Worm (Caenorhabditis elegans) whole organism, L1 larva: ENCODE results near the gene F21D5.3.

Source experiments
- C04F5.9 ChIP-seq: sonication (generic microtip); optimal IDR thresholded peaks from 2 replicates; lab custom pipeline; 2016; ENCODE audit warnings: missing genetic modification characterization, missing compliant biosample characterization
- C16A3.4 ChIP-seq: fragments of 150-350 bp; optimal IDR thresholded peaks from 2 replicates; lab custom pipeline; 2014; ENCODE audit warnings: missing biosample characterization, missing genetic modification characterization
- C34B4.2 ChIP-seq: sonication (generic microtip); optimal IDR thresholded peaks from 2 replicates; lab custom pipeline; 2017; ENCODE audit warnings: mild to moderate bottlenecking, missing genetic modification characterization, missing compliant biosample characterization
- alr-1 ChIP-seq: fragments of 200-800 bp; sonication (Bioruptor generic); optimal IDR thresholded peaks from 2 replicates; lab custom pipeline; 2018; ENCODE audit warnings: borderline replicate concordance, mild to moderate bottlenecking, missing genetic modification characterization, missing compliant biosample characterization
- aly-2 ChIP-seq: fragments of 150-350 bp; optimal IDR thresholded peaks from 2 replicates; lab custom pipeline; 2014; ENCODE audit warnings: missing biosample characterization, missing genetic modification characterization
- ceh-63 ChIP-seq: fragments of 200-800 bp; sonication (Bioruptor generic); optimal IDR thresholded peaks from 2 replicates; lab custom pipeline; 2018; ENCODE audit warnings: mild to moderate bottlenecking, missing genetic modification characterization, missing compliant biosample characterization
- ceh-8 ChIP-seq: fragments of 200-800 bp; sonication (Bioruptor generic); optimal IDR thresholded peaks from 2 replicates; lab custom pipeline; 2018; ENCODE audit warnings: mild to moderate bottlenecking, missing genetic modification characterization, moderate library complexity, missing compliant biosample characterization
- ceh-82 ChIP-seq, 3 experiments: fragments of 150-350 bp in 1 of 3; sonication (generic microtip) in 2 of 3; optimal IDR thresholded peaks; 2 replicates each; lab custom pipeline; 2014 to 2017; ENCODE audit warnings: missing biosample characterization in 3 of 3, missing genetic modification characterization in 3 of 3
- ces-1 ChIP-seq: fragments of 150-350 bp; optimal IDR thresholded peaks from 2 replicates; lab custom pipeline; 2014; ENCODE audit warnings: missing biosample characterization, missing genetic modification reagents, missing genetic modification characterization
- dsc-1 ChIP-seq: sonication (generic microtip); optimal IDR thresholded peaks from 2 replicates; lab custom pipeline; 2016; ENCODE audit warnings: mild to moderate bottlenecking, missing genetic modification characterization, missing compliant biosample characterization
- efl-1 ChIP-seq, 4 experiments: fragments of 150-350 bp; optimal IDR thresholded peaks in 3 of 4; peaks in 1 of 4; 1 replicate in 1 of 4; 2 replicates in 3 of 4; lab custom pipeline; 2014; ENCODE audit warnings: missing biosample characterization in 2 of 4, missing genetic modification characterization in 2 of 4, missing genetic modification reagents in 2 of 4
- efl-3 ChIP-seq: fragments of 200-800 bp; sonication (Bioruptor generic); optimal IDR thresholded peaks from 2 replicates; lab custom pipeline; 2018; ENCODE audit warnings: mild to moderate bottlenecking, missing genetic modification characterization, missing compliant biosample characterization
- egl-13 ChIP-seq: sonication (generic microtip); optimal IDR thresholded peaks from 2 replicates; lab custom pipeline; 2016; ENCODE audit warnings: missing genotype, missing genetic modification reagents, missing genetic modification characterization, missing compliant biosample characterization
- elt-3 ChIP-seq, 6 experiments: fragments of 150-350 bp in 1 of 6; sonication (generic microtip); optimal IDR thresholded peaks; 2 replicates each; lab custom pipeline; 2017 to 2018; ENCODE audit warnings: missing biosample characterization in 6 of 6, missing genetic modification characterization in 6 of 6, inconsistent platforms in 1 of 6
- ets-5 ChIP-seq: fragments of 200-800 bp; sonication (Bioruptor generic); IDR thresholded peaks from 2 replicates; pipeline ENCODE4 v1.3.6; 2022; ENCODE audit warnings: missing genetic modification characterization, missing compliant biosample characterization
- fkh-10 ChIP-seq: sonication (generic microtip); optimal IDR thresholded peaks from 2 replicates; lab custom pipeline; 2017; ENCODE audit warnings: missing biosample characterization, missing genetic modification reagents, missing genetic modification characterization
- fkh-8 ChIP-seq: sonication (generic microtip); optimal IDR thresholded peaks from 2 replicates; lab custom pipeline; 2016; ENCODE audit warnings: mild to moderate bottlenecking, missing genetic modification characterization, missing compliant biosample characterization
- fos-1 ChIP-seq: fragments of 150-350 bp; optimal IDR thresholded peaks from 2 replicates; lab custom pipeline; 2014; ENCODE audit warnings: missing biosample characterization, missing genetic modification characterization
- irx-1 ChIP-seq: sonication (generic microtip); optimal IDR thresholded peaks from 2 replicates; lab custom pipeline; 2016; ENCODE audit warnings: missing genetic modification characterization, missing compliant biosample characterization
- isw-1 ChIP-seq: fragments of 200-800 bp; sonication (Bioruptor generic); IDR thresholded peaks from 2 replicates; pipeline ENCODE4 v1.3.6; 2022; ENCODE audit warnings: missing genetic modification characterization, missing compliant biosample characterization
- lin-35 ChIP-seq, 2 experiments: fragments of 150-350 bp; optimal IDR thresholded peaks; 2 replicates each; lab custom pipeline; 2014; ENCODE audit warnings: missing biosample characterization in 2 of 2, missing genetic modification characterization in 2 of 2, missing genetic modification reagents in 2 of 2
- lin-39 ChIP-seq: fragments of 150-350 bp; optimal IDR thresholded peaks from 2 replicates; lab custom pipeline; 2014; ENCODE audit warnings: missing biosample characterization, missing genetic modification reagents, missing genetic modification characterization
- lir-3 ChIP-seq: sonication (generic microtip); optimal IDR thresholded peaks from 2 replicates; lab custom pipeline; 2016; ENCODE audit warnings: mild to moderate bottlenecking, missing genetic modification characterization, moderate library complexity, missing compliant biosample characterization; ENCODE audit not compliant: poor library complexity
- lsy-2 ChIP-seq, 2 experiments: fragments of 150-350 bp; optimal IDR thresholded peaks; 2 replicates each; lab custom pipeline; 2014; ENCODE audit warnings: missing biosample characterization in 2 of 2, missing genetic modification characterization in 2 of 2
- mab-9 ChIP-seq: fragments of 200-800 bp; sonication (Bioruptor generic); IDR thresholded peaks from 2 replicates; pipeline ENCODE4 v1.3.6; 2022; ENCODE audit warnings: missing genetic modification reagents, missing genetic modification characterization, missing compliant biosample characterization
- mef-2 ChIP-seq: fragments of 150-350 bp; optimal IDR thresholded peaks from 2 replicates; lab custom pipeline; 2014; ENCODE audit warnings: missing biosample characterization, missing genetic modification characterization
- nhr-19 ChIP-seq: fragments of 200-800 bp; sonication (Bioruptor generic); conservative IDR thresholded peaks from 2 replicates; pipeline ENCODE4 v1.3.6; 2022; ENCODE audit warnings: missing genetic modification characterization, missing compliant biosample characterization
- nhr-20 ChIP-seq: sonication (generic microtip); optimal IDR thresholded peaks from 2 replicates; lab custom pipeline; 2016; ENCODE audit warnings: mild to moderate bottlenecking, missing genetic modification characterization, missing compliant biosample characterization
- nhr-237 ChIP-seq: fragments of 150-350 bp; optimal IDR thresholded peaks from 2 replicates; lab custom pipeline; 2014; ENCODE audit warnings: missing biosample characterization, missing genetic modification characterization
- nhr-28 ChIP-seq: fragments of 150-350 bp; optimal IDR thresholded peaks from 2 replicates; lab custom pipeline; 2014; ENCODE audit warnings: missing biosample characterization, missing genetic modification characterization
- nhr-47 ChIP-seq: sonication (generic microtip); optimal IDR thresholded peaks from 2 replicates; lab custom pipeline; 2016; ENCODE audit warnings: mild to moderate bottlenecking, missing genetic modification characterization, moderate library complexity, missing compliant biosample characterization
- nhr-71 ChIP-seq: sonication (generic microtip); optimal IDR thresholded peaks from 2 replicates; lab custom pipeline; 2016; ENCODE audit warnings: mild to moderate bottlenecking, missing genetic modification characterization, moderate library complexity, missing compliant biosample characterization
- nhr-77 ChIP-seq: fragments of 150-350 bp; optimal IDR thresholded peaks from 2 replicates; lab custom pipeline; 2014; ENCODE audit warnings: missing biosample characterization, missing genetic modification characterization
- nhr-84 ChIP-seq: sonication (generic microtip); optimal IDR thresholded peaks from 2 replicates; lab custom pipeline; 2017; ENCODE audit warnings: missing biosample characterization, missing genetic modification characterization
- nhr-90 ChIP-seq: sonication (generic microtip); optimal IDR thresholded peaks from 2 replicates; lab custom pipeline; 2016; ENCODE audit warnings: mild to moderate bottlenecking, missing genetic modification characterization, missing compliant biosample characterization; ENCODE audit not compliant: poor library complexity
- pag-3 ChIP-seq: sonication (generic microtip); optimal IDR thresholded peaks from 2 replicates; lab custom pipeline; 2017; ENCODE audit warnings: missing genetic modification characterization, mild to moderate bottlenecking, missing compliant biosample characterization, antibody characterized with exemption, borderline replicate concordance; ENCODE audit not compliant: insufficient read depth
- pax-3 ChIP-seq: fragments of 200-800 bp; sonication (Bioruptor generic); optimal IDR thresholded peaks from 2 replicates; lab custom pipeline; 2018; ENCODE audit warnings: mild to moderate bottlenecking, missing genetic modification characterization, moderate library complexity, missing compliant biosample characterization
- skn-1 ChIP-seq: fragments of 150-350 bp; optimal IDR thresholded peaks from 2 replicates; lab custom pipeline; 2014; ENCODE audit warnings: missing biosample characterization, missing genetic modification characterization
- snu-23 ChIP-seq: sonication (generic microtip); optimal IDR thresholded peaks from 2 replicates; lab custom pipeline; 2016; ENCODE audit warnings: missing genetic modification characterization, missing compliant biosample characterization
- sox-4 ChIP-seq: sonication (generic microtip); optimal IDR thresholded peaks from 2 replicates; lab custom pipeline; 2016; ENCODE audit warnings: missing genetic modification characterization, missing compliant biosample characterization
- sptf-1 ChIP-seq: fragments of 150-350 bp; optimal IDR thresholded peaks from 2 replicates; lab custom pipeline; 2014; ENCODE audit warnings: missing biosample characterization, missing genetic modification characterization
- swsn-7 ChIP-seq: sonication (generic microtip); optimal IDR thresholded peaks from 2 replicates; lab custom pipeline; 2016; ENCODE audit warnings: missing genetic modification characterization, missing compliant biosample characterization
- tlp-1 ChIP-seq: fragments of 150-350 bp; optimal IDR thresholded peaks from 2 replicates; lab custom pipeline; 2014; ENCODE audit warnings: missing biosample characterization, missing genetic modification characterization
- unc-30 ChIP-seq: sonication (generic microtip); optimal IDR thresholded peaks from 2 replicates; lab custom pipeline; 2017; ENCODE audit warnings: missing biosample characterization, missing genetic modification characterization
- unc-62 ChIP-seq: fragments of 150-350 bp; optimal IDR thresholded peaks from 2 replicates; lab custom pipeline; 2014; ENCODE audit warnings: missing biosample characterization, missing genetic modification reagents, missing genetic modification characterization
- unc-86 ChIP-seq: sonication (generic microtip); optimal IDR thresholded peaks from 2 replicates; lab custom pipeline; 2016; ENCODE audit warnings: missing genetic modification characterization, missing compliant biosample characterization
- vab-15 ChIP-seq: sonication (generic microtip); optimal IDR thresholded peaks from 2 replicates; lab custom pipeline; 2017; ENCODE audit warnings: missing genotype, mild to moderate bottlenecking, missing genetic modification characterization, missing compliant biosample characterization
- zag-1 ChIP-seq: fragments of 150-350 bp; optimal IDR thresholded peaks from 2 replicates; lab custom pipeline; 2014; ENCODE audit warnings: missing biosample characterization, missing genetic modification characterization
- ztf-4 ChIP-seq: fragments of 150-350 bp; optimal IDR thresholded peaks from 2 replicates; lab custom pipeline; 2014; ENCODE audit warnings: missing biosample characterization, missing genetic modification characterization

The F21D5.3 gene

DNA sequence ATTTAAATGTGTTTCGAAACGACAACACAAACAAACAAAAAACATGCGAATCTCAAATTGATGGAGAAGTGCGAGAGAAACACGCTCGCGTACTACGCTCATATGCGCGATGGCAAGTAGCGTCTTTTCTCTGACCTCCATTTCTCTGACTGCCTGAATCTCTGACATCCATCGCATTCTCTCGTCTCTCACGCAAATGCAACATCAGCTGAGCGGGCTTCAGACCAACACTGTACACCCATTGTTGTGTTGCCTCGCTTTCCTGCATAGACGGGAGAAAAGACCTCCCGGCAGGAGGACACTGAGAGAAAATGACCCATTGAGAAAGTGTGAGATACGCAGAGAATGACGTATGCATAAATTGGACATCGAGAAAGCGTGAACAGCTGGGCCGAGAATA, 51.6 kb downstream of the F21D5.3 start (continued):
- TF ChIP-seq lin-35 (GFP tag; optimal IDR thresholded peaks at IDR 0.05; lab: Kevin White, UChicago) (peak; percentile 52 to 83), ceh-82 (tag; optimal IDR thresholded peaks at IDR 0.05; lab: Kevin White, UChicago) (peak; percentile 7 to 70 (median 18)), nhr-71 (tag; lab: Kevin White, UChicago) (peak; percentile 86), lin-39 (tag; lab: Kevin White, UChicago) (no peak), pag-3 (tag; lab: Kevin White, UChicago) (peak; percentile 78), efl-1 (optimal IDR thresholded peaks at IDR 0.05; lab: Kevin White, UChicago) (peak; percentile 68 to 70), efl-1 (GFP tag; optimal IDR thresholded peaks at IDR 0.05 in 1 of 2; lab: Kevin White, UChicago) (peak; percentile 32 to 94), nhr-47 (peak; percentile 68), efl-3 (no peak), aly-2 (tag; lab: Kevin White, UChicago) (no peak), vab-15 (tag; lab: Kevin White, UChicago) (no peak), nhr-237 (peak; percentile 32), ces-1 (GFP tag; lab: Kevin White, UChicago) (no peak), nhr-90 (tag; lab: Kevin White, UChicago) (peak; percentile 63), nhr-77 (tag; lab: Kevin White, UChicago) (peak; percentile 75), elt-3 (tag; optimal IDR thresholded peaks at IDR 0.05; lab: Kevin White, UChicago) (peak in 2 of 6 experiments; percentile 35 to 56), nhr-20 (tag; lab: Kevin White, UChicago) (peak; percentile 81), C04F5.9 (tag; lab: Kevin White, UChicago) (no peak), pax-3 (tag; lab: Kevin White, UChicago) (no peak), unc-62 (GFP tag; lab: Kevin White, UChicago) (no peak), tlp-1 (no peak), ets-5 (GFP tag; lab: Robert Waterston, UW) (no peak), snu-23 (GFP tag; lab: Kevin White, UChicago) (peak; percentile 84), fos-1 (no peak), sptf-1 (tag; lab: Kevin White, UChicago) (no peak), ceh-63 (GFP tag; lab: Kevin White, UChicago) (no peak), skn-1 (tag; lab: Kevin White, UChicago) (peak; percentile 49), ztf-4 (tag; lab: Kevin White, UChicago) (peak; percentile 47), ceh-8 (no peak), dsc-1 (tag; lab: Kevin White, UChicago) (peak; percentile 27), egl-13 (tag; lab: Kevin White, UChicago) (no peak), mab-9 (GFP tag; lab: Robert Waterston, UW) (no peak), isw-1 (peak; percentile 15; the same call in 1 of the 2 replicates), mef-2 (tag; lab: Kevin White, UChicago) (no peak), irx-1 (tag; lab: Kevin White, UChicago) (peak; percentile 62), nhr-84 (tag; lab: Kevin White, UChicago) (no peak), alr-1 (tag; lab: Kevin White, UChicago) (no peak), unc-86 (tag; lab: Kevin White, UChicago) (peak; percentile 49), swsn-7 (tag; lab: Kevin White, UChicago) (peak; percentile 56), nhr-19 (peak; percentile 62), zag-1 (tag; lab: Kevin White, UChicago) (no peak), lir-3 (tag; lab: Kevin White, UChicago) (peak; percentile 30), fkh-8 (tag; lab: Kevin White, UChicago) (no peak), sox-4 (tag; lab: Kevin White, UChicago) (no peak), C34B4.2 (tag; lab: Kevin White, UChicago) (no peak), C16A3.4 (tag; lab: Kevin White, UChicago) (peak; percentile 83), nhr-28 (no peak), fkh-10 (GFP tag; lab: Kevin White, UChicago) (no peak), lsy-2 (tag; optimal IDR thresholded peaks at IDR 0.05; lab: Kevin White, UChicago) (peak; percentile 71 to 83), unc-30 (tag; lab: Kevin White, UChicago) (no peak)
